Fruit fly (Drosophila melanogaster) whole organism, embryonic: ENCODE data around the gene MAGE.

Experiments
- CG10431 ChIP-seq: fragments of 200-800 bp; sonication (Bioruptor generic); optimal IDR thresholded peaks from 3 replicates; lab custom pipeline; 2018; ENCODE audit warnings: missing biosample characterization, mild to moderate bottlenecking, missing genetic modification characterization
- CG11456 ChIP-seq: fragments of 200-800 bp; sonication (Bioruptor generic); IDR thresholded peaks from 3 replicates; pipeline ENCODE4 v1.3.6; 2022; ENCODE audit warnings: missing biosample characterization, missing genetic modification characterization
- CG12299 ChIP-seq: fragments of 200-800 bp; sonication (Bioruptor generic); optimal IDR thresholded peaks from 2 replicates; lab custom pipeline; 2018; ENCODE audit warnings: missing biosample characterization, mild to moderate bottlenecking, missing genetic modification characterization
- CG12769 ChIP-seq: fragments of 200-800 bp; sonication (Bioruptor generic); optimal IDR thresholded peaks from 2 replicates; lab custom pipeline; 2019; ENCODE audit warnings: missing biosample characterization, mild to moderate bottlenecking, missing genetic modification characterization, moderate library complexity
- CG14441 ChIP-seq: fragments of 200-800 bp; sonication (Bioruptor generic); IDR thresholded peaks from 2 replicates; pipeline ENCODE4 v1.3.6; 2022; ENCODE audit warnings: missing biosample characterization, missing genetic modification characterization
- CG16815 ChIP-seq: fragments of 200-800 bp; sonication (Bioruptor generic); optimal IDR thresholded peaks from 3 replicates; lab custom pipeline; 2017; ENCODE audit warnings: missing biosample characterization, mild to moderate bottlenecking, missing genetic modification characterization
- CG17385 ChIP-seq: fragments of 200-800 bp; sonication (Bioruptor generic); optimal IDR thresholded peaks from 3 replicates; lab custom pipeline; 2018; ENCODE audit warnings: missing biosample characterization, mild to moderate bottlenecking, missing genetic modification characterization
- CG2678 ChIP-seq: fragments of 200-800 bp; sonication (Bioruptor generic); optimal IDR thresholded peaks from 3 replicates; lab custom pipeline; 2019; ENCODE audit warnings: missing biosample characterization, mild to moderate bottlenecking, missing genetic modification characterization, moderate library complexity
- CG33557 ChIP-seq: fragments of 200-800 bp; sonication (Bioruptor generic); optimal IDR thresholded peaks from 2 replicates; lab custom pipeline; 2019; ENCODE audit warnings: missing biosample characterization, mild to moderate bottlenecking, missing genetic modification characterization, moderate library complexity
- CG4707 ChIP-seq: fragments of 200-800 bp; sonication (Bioruptor generic); optimal IDR thresholded peaks from 2 replicates; lab custom pipeline; 2018; ENCODE audit warnings: missing biosample characterization, mild to moderate bottlenecking, missing genetic modification characterization, moderate library complexity
- CG6765 ChIP-seq: fragments of 200-800 bp; sonication (Bioruptor generic); optimal IDR thresholded peaks from 3 replicates; lab custom pipeline; 2017; ENCODE audit warnings: missing biosample characterization, mild to moderate bottlenecking, missing genetic modification characterization
- CG7556 ChIP-seq: fragments of 200-800 bp; sonication (Bioruptor generic); optimal IDR thresholded peaks from 2 replicates; lab custom pipeline; 2017; ENCODE audit warnings: missing biosample characterization, mild to moderate bottlenecking, missing genetic modification characterization
- CG8290 ChIP-seq, 3 experiments: fragments of 200-800 bp; sonication (Bioruptor generic); optimal IDR thresholded peaks; 2 replicates each; lab custom pipeline; 2016 to 2019; ENCODE audit warnings: missing biosample characterization in 3 of 3, missing genetic modification characterization in 3 of 3, mild to moderate bottlenecking in 2 of 3, moderate library complexity in 1 of 3
- CG9215 ChIP-seq: fragments of 200-800 bp; sonication (Bioruptor generic); IDR thresholded peaks from 2 replicates; pipeline ENCODE4 v1.3.6; 2022; ENCODE audit warnings: missing biosample characterization, missing genetic modification characterization
- CoRest ChIP-seq: fragments of 200-800 bp; sonication (Bioruptor generic); optimal IDR thresholded peaks from 3 replicates; lab custom pipeline; 2018; ENCODE audit warnings: missing biosample characterization, mild to moderate bottlenecking, missing genetic modification characterization, moderate library complexity
- Deaf1 ChIP-seq: fragments of 200-800 bp; optimal IDR thresholded peaks from 3 replicates; lab custom pipeline; 2019; ENCODE audit warnings: missing biosample characterization, mild to moderate bottlenecking, missing genetic modification characterization, moderate library complexity
- Dfd ChIP-seq, 2 experiments: fragments of >200 bp; optimal IDR thresholded peaks; 2 replicates each; lab custom pipeline; 2017; ENCODE audit warnings: missing biosample characterization in 2 of 2, missing genetic modification characterization in 2 of 2
- Gug ChIP-seq: fragments of 200-800 bp; sonication (Bioruptor generic); IDR thresholded peaks from 4 replicates; pipeline ENCODE4 v1.3.6; 2022; ENCODE audit warnings: missing biosample characterization, missing genetic modification characterization
- Lpt ChIP-seq: fragments of >200 bp; optimal IDR thresholded peaks from 2 replicates; lab custom pipeline; 2018; ENCODE audit warnings: missing biosample characterization, missing genetic modification characterization
- NFAT ChIP-seq: fragments of 200-800 bp; sonication (Bioruptor generic); IDR thresholded peaks from 2 replicates; pipeline ENCODE4 v1.3.6; 2022; ENCODE audit warnings: missing biosample characterization, missing genetic modification characterization
- Nf-YA ChIP-seq: fragments of 200-800 bp; sonication (Bioruptor generic); IDR thresholded peaks from 2 replicates; pipeline ENCODE4 v1.3.6; 2022; ENCODE audit warnings: missing biosample characterization, missing genetic modification characterization
- Nf-YB ChIP-seq: fragments of 200-800 bp; sonication (Bioruptor generic); optimal IDR thresholded peaks from 3 replicates; lab custom pipeline; 2019; ENCODE audit warnings: missing biosample characterization, mild to moderate bottlenecking, missing genetic modification characterization, moderate library complexity
- Oaz ChIP-seq: fragments of 200-800 bp; sonication (Bioruptor generic); IDR thresholded peaks from 2 replicates; pipeline ENCODE4 v1.3.6; 2022; ENCODE audit warnings: missing biosample characterization, missing genetic modification characterization
- Spps ChIP-seq: fragments of 200-800 bp; sonication (Bioruptor generic); optimal IDR thresholded peaks from 2 replicates; lab custom pipeline; 2018; ENCODE audit warnings: missing biosample characterization, mild to moderate bottlenecking, missing genetic modification characterization
- Sry-β ChIP-seq: fragments of 200-800 bp; sonication (Bioruptor generic); optimal IDR thresholded peaks from 2 replicates; lab custom pipeline; 2018; ENCODE audit warnings: missing biosample characterization, mild to moderate bottlenecking, missing genetic modification characterization, moderate library complexity
- Taf1 ChIP-seq: fragments of 200-800 bp; sonication (Bioruptor generic); IDR thresholded peaks from 2 replicates; pipeline ENCODE4 v1.3.6; 2022; ENCODE audit warnings: missing biosample characterization, missing genetic modification characterization
- ac ChIP-seq: fragments of 200-800 bp; sonication (Bioruptor generic); optimal IDR thresholded peaks from 3 replicates; lab custom pipeline; 2017; ENCODE audit warnings: missing biosample characterization, mild to moderate bottlenecking, missing genetic modification characterization
- ap ChIP-seq: fragments of 200-800 bp; sonication (Bioruptor generic); IDR thresholded peaks from 2 replicates; pipeline ENCODE4 v1.3.6; 2022; ENCODE audit warnings: missing biosample characterization, missing genetic modification characterization
- ase ChIP-seq: fragments of 200-800 bp; sonication (Bioruptor generic); IDR thresholded peaks from 3 replicates; pipeline ENCODE4 v1.3.6; 2022; ENCODE audit warnings: missing biosample characterization, missing genetic modification characterization
- cg ChIP-seq: fragments of 200-800 bp; sonication (Bioruptor generic); optimal IDR thresholded peaks from 3 replicates; lab custom pipeline; 2019; ENCODE audit warnings: missing biosample characterization, mild to moderate bottlenecking, missing genetic modification characterization, moderate library complexity
- cwo ChIP-seq: fragments of 200-800 bp; sonication (Bioruptor generic); optimal IDR thresholded peaks from 3 replicates; lab custom pipeline; 2017; ENCODE audit warnings: missing biosample characterization, missing genetic modification characterization, mild to moderate bottlenecking, moderate library complexity, missing genetic modification reagents
- ewg ChIP-seq: fragments of 200-800 bp; sonication (Bioruptor generic); optimal IDR thresholded peaks from 3 replicates; lab custom pipeline; 2017; ENCODE audit warnings: mild to moderate bottlenecking, missing biosample characterization, missing genetic modification reagents, missing genetic modification characterization
- ftz-f1 ChIP-seq: fragments of 200-800 bp; sonication (Bioruptor generic); optimal IDR thresholded peaks from 2 replicates; lab custom pipeline; 2016; ENCODE audit warnings: missing biosample characterization, missing genetic modification characterization
- fu2 ChIP-seq: fragments of 200-800 bp; sonication (Bioruptor generic); optimal IDR thresholded peaks from 2 replicates; lab custom pipeline; 2016; ENCODE audit warnings: missing biosample characterization, missing genetic modification characterization
- gro ChIP-seq: fragments of 200-800 bp; sonication (Bioruptor generic); optimal IDR thresholded peaks from 2 replicates; lab custom pipeline; 2016; ENCODE audit warnings: missing biosample characterization, missing genetic modification characterization
- gsb ChIP-seq: fragments of 200-800 bp; sonication (Bioruptor generic); IDR thresholded peaks from 2 replicates; pipeline ENCODE4 v1.3.6; 2022; ENCODE audit warnings: missing biosample characterization, missing genetic modification characterization
- ken ChIP-seq: fragments of 200-800 bp; sonication (Bioruptor generic); IDR thresholded peaks from 3 replicates; pipeline ENCODE4 v1.3.6; 2022; ENCODE audit warnings: missing biosample characterization, missing genetic modification characterization
- maf-S ChIP-seq: fragments of 200-800 bp; sonication (Bioruptor generic); optimal IDR thresholded peaks from 2 replicates; lab custom pipeline; 2016; ENCODE audit warnings: missing biosample characterization, missing genetic modification characterization
- pb ChIP-seq: fragments of 200-800 bp; sonication (Bioruptor generic); optimal IDR thresholded peaks from 3 replicates; lab custom pipeline; 2016; ENCODE audit warnings: missing biosample characterization, missing genetic modification characterization
- row ChIP-seq: fragments of 200-800 bp; sonication (Bioruptor generic); IDR thresholded peaks from 3 replicates; pipeline ENCODE4 v1.3.6; 2022; ENCODE audit warnings: missing biosample characterization, missing genetic modification characterization
- sc ChIP-seq, 3 experiments: fragments of >200 bp in 2 of 3; fragments of 200-800 bp in 1 of 3; sonication (Bioruptor generic) in 1 of 3; optimal IDR thresholded peaks; 2 replicates in 2 of 3; 3 replicates in 1 of 3; lab custom pipeline; 2017; ENCODE audit warnings: mild to moderate bottlenecking in 1 of 3, missing biosample characterization in 1 of 3, missing genetic modification characterization in 1 of 3, missing genetic modification reagents in 1 of 3
- scrt ChIP-seq: fragments of 200-800 bp; sonication (Bioruptor generic); optimal IDR thresholded peaks from 2 replicates; lab custom pipeline; 2018; ENCODE audit warnings: missing biosample characterization, mild to moderate bottlenecking, missing genetic modification characterization, moderate library complexity
- slp2 ChIP-seq: fragments of 200-800 bp; sonication (Bioruptor generic); optimal IDR thresholded peaks from 2 replicates; lab custom pipeline; 2016; ENCODE audit warnings: missing biosample characterization, missing genetic modification characterization
- sob ChIP-seq: fragments of 200-800 bp; sonication (Bioruptor generic); IDR thresholded peaks from 2 replicates; pipeline ENCODE4 v1.3.6; 2022; ENCODE audit warnings: missing biosample characterization, missing genetic modification characterization
- sqz ChIP-seq: fragments of 200-800 bp; sonication (Bioruptor generic); optimal IDR thresholded peaks from 3 replicates; lab custom pipeline; 2018; ENCODE audit warnings: missing biosample characterization, mild to moderate bottlenecking, missing genetic modification characterization
- tna ChIP-seq: fragments of 200-800 bp; sonication (Bioruptor generic); IDR thresholded peaks from 2 replicates; pipeline ENCODE4 v1.3.6; 2022; ENCODE audit warnings: missing biosample characterization, missing genetic modification characterization; ENCODE audit not compliant: partially characterized antibody
- toy ChIP-seq: fragments of 200-800 bp; sonication (Bioruptor generic); IDR thresholded peaks from 2 replicates; pipeline ENCODE4 v1.3.6; 2022; ENCODE audit warnings: missing biosample characterization, missing genetic modification characterization
- vfl ChIP-seq: fragments of 200-800 bp; sonication (Bioruptor generic); optimal IDR thresholded peaks from 2 replicates; lab custom pipeline; 2016; ENCODE audit warnings: missing biosample characterization, missing genetic modification characterization
- wor ChIP-seq: fragments of 200-800 bp; sonication (Bioruptor generic); IDR thresholded peaks from 2 replicates; pipeline ENCODE4 v1.3.6; 2022; ENCODE audit warnings: missing biosample characterization, missing genetic modification characterization

MAGE gene

dm6 chr3R:7124109-7124639 is 30.8 kb downstream of the MAGE start, which contains the start of the genes Alh and CG10098 (continued):
- TF ChIP-seq CG7556 (GFP tag; lab: Kevin White, UChicago) (peak; percentile 69), Spps (tag; lab: Kevin White, UChicago) (peak; percentile 34), CG9215 (GFP tag; lab: Robert Waterston, UW) (peak; percentile 89), Oaz (GFP tag; lab: Robert Waterston, UW) (peak; percentile 46), sc (optimal IDR thresholded peaks at IDR 0.05; lab: Kevin White, UChicago) (no peak), sc (GFP tag; optimal IDR thresholded peaks at IDR 0.05; lab: Kevin White, UChicago) (peak; percentile 49), fu2 (GFP tag; lab: Kevin White, UChicago) (peak; percentile 89), CG4707 (GFP tag; lab: Kevin White, UChicago) (no peak), ac (GFP tag; lab: Kevin White, UChicago) (no peak), scrt (GFP tag; lab: Kevin White, UChicago) (no peak), CG12299 (tag; lab: Kevin White, UChicago) (peak; percentile 56), ap (GFP tag; lab: Robert Waterston, UW) (no peak; the same call in 1 of the 2 replicates), CG6765 (GFP tag; lab: Kevin White, UChicago) (no peak), CG14441 (GFP tag; lab: Robert Waterston, UW) (peak; percentile 72), ewg (GFP tag; lab: Kevin White, UChicago) (peak; percentile 51), ftz-f1 (GFP tag; lab: Kevin White, UChicago) (peak; percentile 44), CG8290 (GFP tag; optimal IDR thresholded peaks at IDR 0.05; lab: Kevin White, UChicago) (peak; percentile 70), CG8290 (tag; optimal IDR thresholded peaks at IDR 0.05; lab: Kevin White, UChicago) (peak; percentile 46 to 69), tna (GFP tag; lab: Robert Waterston, UW) (peak; percentile 22; the same call in 1 of the 2 replicates), CG12769 (peak; percentile 78), Taf1 (GFP tag; lab: Robert Waterston, UW) (peak; percentile 70), maf-S (GFP tag; lab: Kevin White, UChicago) (peak; percentile 74), gsb (GFP tag; lab: Robert Waterston, UW) (no peak; the same call in 1 of the 2 replicates), Dfd (GFP tag; optimal IDR thresholded peaks at IDR 0.05; lab: Kevin White, UChicago) (no peak), vfl (GFP tag; lab: Kevin White, UChicago) (peak; percentile 87), CG2678 (tag; lab: Kevin White, UChicago) (peak; percentile 84), toy (GFP tag; lab: Robert Waterston, UW) (0 out of 2 replicates have a peak, but pooled peaks have one; percentile 45), row (peak; percentile 90), Deaf1 (peak; percentile 19), slp2 (GFP tag; lab: Kevin White, UChicago) (peak; percentile 78), cwo (GFP tag; lab: Kevin White, UChicago) (peak; percentile 54), Sry-β (GFP tag; lab: Kevin White, UChicago) (peak; percentile 6), pb (GFP tag; lab: Kevin White, UChicago) (peak; percentile 75), Nf-YB (peak; percentile 34), Gug (GFP tag; lab: Robert Waterston, UW) (peak; percentile 94), ken (GFP tag; lab: Robert Waterston, UW) (peak; percentile 87), cg (GFP tag; lab: Kevin White, UChicago) (peak; percentile 9), wor (GFP tag; lab: Robert Waterston, UW) (0 out of 2 replicates have a peak, but pooled peaks have one; percentile 12), sqz (GFP tag; lab: Kevin White, UChicago) (no peak), gro (GFP tag; lab: Kevin White, UChicago) (peak; percentile 67), CG17385 (GFP tag; lab: Kevin White, UChicago) (peak; percentile 70), CG33557 (GFP tag; lab: Kevin White, UChicago) (peak; percentile 72), ase (peak; percentile 68; the same call in 1 of the 3 replicates), Nf-YA (GFP tag; lab: Robert Waterston, UW) (no peak), CoRest (peak; percentile 91), NFAT (GFP tag; lab: Robert Waterston, UW) (peak; percentile 87), sob (GFP tag; lab: Robert Waterston, UW) (peak; percentile 80), CG10431 (GFP tag; lab: Kevin White, UChicago) (peak; percentile 64), CG11456 (peak; percentile 87), Lpt (GFP tag; lab: Kevin White, UChicago) (no peak), CG16815 (GFP tag; lab: Kevin White, UChicago) (peak; percentile 84)
